Worm (Caenorhabditis elegans) whole organism, L4 larva: ENCODE measurements around the gene R11E3.1.

Experiments
- aha-1 ChIP-seq: fragments of 150-350 bp; peaks from one replicate; lab custom pipeline; 2014; ENCODE audit warnings: missing biosample characterization, missing genetic modification characterization
- ama-1 ChIP-seq: fragments of 150-350 bp; optimal IDR thresholded peaks from 2 replicates; lab custom pipeline; 2014; ENCODE audit warnings: inconsistent platforms, mixed read lengths
- ces-1 ChIP-seq: fragments of 150-350 bp; sonication (generic microtip); optimal IDR thresholded peaks from 4 replicates; lab custom pipeline; 2014; ENCODE audit warnings: missing biosample characterization, missing genetic modification reagents, missing genetic modification characterization
- daf-12 ChIP-seq: fragments of 150-350 bp; optimal IDR thresholded peaks from 2 replicates; lab custom pipeline; 2014; ENCODE audit warnings: missing biosample characterization, missing genetic modification reagents, missing genetic modification characterization
- dpl-1 ChIP-seq: fragments of 150-350 bp; optimal IDR thresholded peaks from 2 replicates; lab custom pipeline; 2014; ENCODE audit warnings: missing biosample characterization, missing genetic modification reagents, missing genetic modification characterization
- mxl-2 ChIP-seq: fragments of 200-800 bp; sonication (Bioruptor generic); conservative IDR thresholded peaks from 2 replicates; pipeline ENCODE4 v1.3.6; 2022; ENCODE audit warnings: missing genetic modification reagents, missing genetic modification characterization, missing compliant biosample characterization
- pqm-1 ChIP-seq: sonication (generic microtip); optimal IDR thresholded peaks from 2 replicates; lab custom pipeline; 2017; ENCODE audit warnings: missing biosample characterization, missing genetic modification characterization
- unc-62 ChIP-seq, 3 experiments: fragments of 150-350 bp in 1 of 3; sonication (generic microtip); optimal IDR thresholded peaks in 2 of 3; peaks in 1 of 3; 1 replicate in 1 of 3; 2 replicates in 2 of 3; lab custom pipeline; 2014 to 2017; ENCODE audit warnings: missing biosample characterization in 3 of 3, missing genetic modification characterization in 3 of 3, missing genetic modification reagents in 3 of 3, missing genotype in 1 of 3

DNA sequence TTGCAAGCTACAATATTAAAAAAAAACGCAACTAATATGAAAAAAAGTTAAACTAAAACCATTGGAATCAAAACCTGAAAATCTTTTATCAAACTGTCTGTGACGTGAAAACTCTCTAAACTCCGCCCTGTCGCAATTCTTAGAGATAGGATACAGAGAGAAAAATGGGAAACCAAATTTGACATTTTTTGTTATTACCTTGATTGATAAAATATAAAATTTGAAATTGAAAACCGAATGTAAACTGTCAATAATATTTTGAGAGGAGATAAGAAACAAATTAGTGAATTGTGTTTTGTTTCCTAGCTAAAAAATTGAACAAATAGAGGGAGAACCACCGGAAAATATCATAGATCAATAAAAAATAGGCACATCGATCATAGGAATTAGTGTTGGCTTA lies 32.3 kb downstream of the R11E3.1 start:
- TF ChIP-seq aha-1 (tag; lab: Kevin White, UChicago) (no peak), dpl-1 (no peak), mxl-2 (GFP tag; lab: Robert Waterston, UW) (no peak), daf-12 (no peak), ces-1 (GFP tag; lab: Kevin White, UChicago) (no peak), ama-1 (lab: Kevin White, UChicago) (no peak), pqm-1 (tag; lab: Kevin White, UChicago) (no peak), unc-62 (GFP tag; optimal IDR thresholded peaks at IDR 0.05 in 1 of 2; lab: Kevin White, UChicago) (no peak), unc-62 (tag; optimal IDR thresholded peaks at IDR 0.05; lab: Kevin White, UChicago) (no peak)
